Worm (Caenorhabditis elegans) whole organism, midembryonic: Measurements from ENCODE around the gene sra-13.
A peak's percentile ranks its signal among the peaks of the same experiment; 100 is the strongest.

Experiments
- T22C8.4 ChIP-seq: fragments of 200-800 bp; sonication (Bioruptor generic); IDR thresholded peaks from 2 replicates; pipeline ENCODE4 v1.3.6; 2022; ENCODE audit warnings: missing genetic modification characterization, missing compliant biosample characterization
- cog-1 ChIP-seq: sonication (generic microtip); optimal IDR thresholded peaks from 2 replicates; lab custom pipeline; 2016; ENCODE audit warnings: missing genetic modification characterization, missing compliant biosample characterization
- flt-1 ChIP-seq: fragments of 200-800 bp; sonication (Bioruptor generic); IDR thresholded peaks from 2 replicates; pipeline ENCODE4 v1.3.6; 2022; ENCODE audit warnings: missing genetic modification characterization, missing compliant biosample characterization
- klf-2 ChIP-seq: fragments of 200-800 bp; sonication (Bioruptor generic); conservative IDR thresholded peaks from 2 replicates; pipeline ENCODE4 v1.3.6; 2022; ENCODE audit warnings: missing genetic modification reagents, missing genetic modification characterization, missing compliant biosample characterization
- med-1 ChIP-seq: sonication (generic microtip); optimal IDR thresholded peaks from 2 replicates; lab custom pipeline; 2017; ENCODE audit warnings: missing genetic modification characterization, mild to moderate bottlenecking, missing compliant biosample characterization, antibody characterized with exemption, missing genetic modification reagents; ENCODE audit not compliant: insufficient read depth
- ref-1 ChIP-seq: fragments of 200-800 bp; sonication (Bioruptor generic); conservative IDR thresholded peaks from 2 replicates; pipeline ENCODE4 v1.3.6; 2022; ENCODE audit warnings: missing genetic modification reagents, missing genetic modification characterization, missing compliant biosample characterization
- tab-1 ChIP-seq: fragments of 200-800 bp; sonication (Bioruptor generic); IDR thresholded peaks from 2 replicates; pipeline ENCODE4 v1.3.6; 2022; ENCODE audit warnings: missing genetic modification characterization, missing compliant biosample characterization
- ztf-23 ChIP-seq: fragments of 200-800 bp; sonication (Bioruptor generic); IDR thresholded peaks from 2 replicates; pipeline ENCODE4 v1.3.6; 2022; ENCODE audit warnings: missing genetic modification reagents, missing genetic modification characterization, missing compliant biosample characterization
- ztf-29 ChIP-seq: fragments of 200-800 bp; sonication (Bioruptor generic); IDR thresholded peaks from 2 replicates; pipeline ENCODE4 v1.3.6; 2022; ENCODE audit warnings: missing genetic modification reagents, missing genetic modification characterization, missing compliant biosample characterization

Gene sra-13

DNA sequence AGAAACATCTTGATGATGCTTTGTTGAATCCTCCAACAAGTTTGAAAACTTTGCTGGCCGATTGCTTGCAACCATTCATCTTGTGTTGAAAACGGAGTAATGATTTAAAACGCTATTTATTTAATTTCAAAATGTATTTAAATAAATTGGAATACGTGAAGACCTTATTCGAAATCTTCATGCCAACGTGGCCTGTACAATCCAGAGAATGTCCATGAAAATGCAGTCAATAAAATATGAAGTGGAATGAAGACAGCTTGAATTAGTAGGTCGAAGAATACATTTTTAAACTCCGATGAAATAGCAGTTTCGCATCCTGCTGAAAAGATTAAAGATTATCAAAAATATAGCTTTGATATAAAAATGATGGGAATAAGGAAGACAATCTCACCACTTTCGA lies 47.0 kb downstream of the sra-13 start, which contains the start of gene F22B5.5:
F22B5.5 (minus strand) TSS at position 101 of the 400 bp plus-strand sequence.
- TF ChIP-seq flt-1 (GFP tag; lab: Robert Waterston, UW): no peak
- no peak for TF ChIP-seq ref-1 (GFP tag; lab: Robert Waterston, UW)
- TF ChIP-seq tab-1 (GFP tag; lab: Robert Waterston, UW): no peak
- no peak for TF ChIP-seq ztf-29 (GFP tag; lab: Robert Waterston, UW)
- TF ChIP-seq cog-1 (tag; lab: Kevin White, UChicago): no peak
- no peak for TF ChIP-seq ztf-23
- no peak for TF ChIP-seq T22C8.4 (GFP tag; lab: Robert Waterston, UW)
- no peak for TF ChIP-seq med-1 (GFP tag; lab: Kevin White, UChicago)
- TF ChIP-seq klf-2: no peak

DNA sequence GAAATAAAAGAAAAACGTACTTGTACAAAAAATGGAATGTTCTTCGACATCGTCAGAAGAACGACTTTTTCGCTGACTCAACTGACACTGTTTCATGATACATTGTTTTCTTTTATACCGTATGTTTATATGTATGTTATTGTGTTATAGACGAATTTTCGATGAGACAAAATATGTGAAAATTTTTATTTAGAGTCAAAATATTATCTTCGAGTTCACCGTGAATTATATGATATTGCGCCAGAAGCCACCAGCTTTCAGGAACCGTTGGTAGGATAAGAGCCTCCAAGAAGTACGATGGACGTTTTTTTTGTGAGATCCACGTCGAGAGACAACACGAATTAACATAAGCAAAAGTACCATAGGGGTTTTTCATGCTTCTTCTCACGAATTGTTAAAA lies 48.6 kb downstream of the sra-13 start, which contains the start of gene F22B5.6:
F22B5.6 (minus strand) TSS at position 101 of the 400 bp plus-strand sequence.
- TF ChIP-seq med-1 (GFP tag; lab: Kevin White, UChicago) (no peak), klf-2 (no peak), ztf-23 (no peak), flt-1 (GFP tag; lab: Robert Waterston, UW) (no peak), T22C8.4 (GFP tag; lab: Robert Waterston, UW) (no peak), ref-1 (GFP tag; lab: Robert Waterston, UW) (no peak)

DNA sequence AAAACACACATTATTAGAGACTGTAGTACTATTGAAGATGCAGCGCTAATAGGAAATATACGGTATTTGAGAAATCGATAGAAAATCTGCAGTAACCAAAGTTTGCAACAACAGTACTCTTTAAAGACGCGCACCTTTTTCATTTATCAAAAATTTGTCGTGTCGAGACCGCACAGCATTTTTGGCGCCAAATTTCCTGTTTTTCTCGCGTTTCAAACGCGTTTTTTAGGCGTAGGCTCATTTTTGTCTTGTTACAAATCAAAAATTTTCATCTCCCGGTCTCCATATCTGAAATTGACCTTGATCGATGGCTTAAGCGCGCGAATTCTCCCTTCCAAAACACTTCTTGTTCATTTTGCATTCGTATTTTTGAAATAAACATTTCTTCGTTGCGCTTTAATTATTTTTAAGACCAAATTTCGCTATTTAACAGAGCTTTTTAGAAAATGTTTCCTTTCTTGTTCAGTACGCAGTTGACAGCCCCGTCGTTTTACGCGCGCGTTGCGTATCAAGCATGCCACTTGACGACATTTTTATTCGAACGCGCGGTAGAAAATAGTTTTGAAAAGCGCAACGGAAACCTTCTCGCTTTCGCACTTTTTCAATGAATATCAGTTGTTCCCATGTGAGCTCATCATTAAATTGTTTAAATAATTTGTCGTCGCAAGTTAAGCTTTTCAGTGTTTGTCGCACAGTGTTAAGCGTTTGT lies 49.4 kb downstream of the sra-13 start:
- TF ChIP-seq med-1 (GFP tag; lab: Kevin White, UChicago) (no peak), ztf-29 (GFP tag; lab: Robert Waterston, UW) (no peak), ref-1 (GFP tag; lab: Robert Waterston, UW) (no peak), cog-1 (tag; lab: Kevin White, UChicago) (no peak), tab-1 (GFP tag; lab: Robert Waterston, UW) (no peak), ztf-23 (no peak), T22C8.4 (GFP tag; lab: Robert Waterston, UW) (no peak), flt-1 (GFP tag; lab: Robert Waterston, UW) (no peak), klf-2 (no peak)

DNA sequence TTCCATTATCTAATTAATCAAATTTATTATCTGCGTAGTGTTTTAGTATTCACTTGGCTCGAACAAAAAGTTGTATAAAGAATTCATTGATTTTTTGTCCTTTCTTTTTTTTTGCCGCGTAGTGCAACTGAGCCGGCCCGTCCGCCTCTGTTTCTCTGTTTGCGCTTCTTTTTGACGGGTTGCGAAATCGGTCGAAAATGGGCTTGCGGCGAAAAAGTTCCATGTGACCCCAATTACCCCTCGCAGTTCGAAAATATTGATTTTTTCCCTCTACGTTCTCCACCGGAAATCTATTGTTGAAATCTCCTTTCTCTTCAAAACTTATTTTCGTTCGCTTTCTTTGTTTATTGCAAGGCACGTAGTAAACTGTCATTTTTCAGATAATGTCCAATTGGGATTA lies 50.0 kb downstream of the sra-13 start, which contains the start of gene zyg-9:
zyg-9 (plus strand) TSS at position 381 of the 400 bp plus-strand sequence.
- 0 out of 2 replicates have a peak, but pooled peaks have one; percentile 14 for TF ChIP-seq T22C8.4 (GFP tag; lab: Robert Waterston, UW)
- TF ChIP-seq ztf-23: no peak
- no peak for TF ChIP-seq med-1 (GFP tag; lab: Kevin White, UChicago)
